Worm (Caenorhabditis elegans): ENCODE results near the gene R151.2.

The R151.2 gene

ce11 chrIII:7242988-7243387, 33.2 kb downstream of the R151.2 start, which contains the start of gene osm-10:
Gene osm-10 (plus strand): TSS chrIII:7243280.
- TF ChIP-seq lin-35 (GFP tag; optimal IDR thresholded peaks at IDR 0.05) (no peak), Y53F4B.3 (GFP tag; IDR thresholded peaks at IDR 0.05) (no peak), ama-1 (optimal IDR thresholded peaks at IDR 0.05) (no peak), ama-1 (GFP tag; optimal IDR thresholded peaks at IDR 0.05) (no peak), aptf-3 (GFP tag; IDR thresholded peaks at IDR 0.05) (no peak), B0019.2 (GFP tag; conservative IDR thresholded peaks at IDR 0.05) (no peak), lin-26 (GFP tag; IDR thresholded peaks at IDR 0.05) (no peak), pbrm-1 (GFP tag; IDR thresholded peaks at IDR 0.05) (no peak), bed-1 (GFP tag; IDR thresholded peaks at IDR 0.05) (no peak), nfya-1 (tag; optimal IDR thresholded peaks at IDR 0.05; ENCODE audit: borderline replicate concordance, insufficient read depth) (no peak), nfyb-1 (GFP tag; IDR thresholded peaks at IDR 0.05) (no peak), unc-130 (GFP tag; optimal IDR thresholded peaks at IDR 0.05) (no peak), tbp1 (GFP tag; optimal IDR thresholded peaks at IDR 0.05) (no peak), repo-1 (tag; optimal IDR thresholded peaks at IDR 0.05) (no peak), lag-1 (GFP tag; IDR thresholded peaks at IDR 0.05) (no peak), ceh-91 (GFP tag; IDR thresholded peaks at IDR 0.05) (no peak), B0035.1 (tag; optimal IDR thresholded peaks at IDR 0.05) (no peak), aptf-2 (GFP tag; conservative IDR thresholded peaks at IDR 0.05) (no peak)

ce11 chrIII:7246389-7246788, 36.6 kb downstream of the R151.2 start:
- TF ChIP-seq unc-62 (GFP tag; optimal IDR thresholded peaks at IDR 0.05) = no peak
- no peak for TF ChIP-seq ztf-28 (GFP tag; IDR thresholded peaks at IDR 0.05)
- no peak for TF ChIP-seq nfya-1 (tag; optimal IDR thresholded peaks at IDR 0.05; ENCODE audit: borderline replicate concordance, insufficient read depth)
- no peak for TF ChIP-seq madf-10 (tag; optimal IDR thresholded peaks at IDR 0.05)
- TF ChIP-seq mel-28 (tag; optimal IDR thresholded peaks at IDR 0.05; ENCODE audit: borderline replicate concordance) = no peak
- TF ChIP-seq nhr-179 (tag; optimal IDR thresholded peaks at IDR 0.05) = no peak
- TF ChIP-seq F33H1.4 (GFP tag; IDR thresholded peaks at IDR 0.05) = no peak
- TF ChIP-seq cebp-2 (GFP tag; IDR thresholded peaks at IDR 0.05) = no peak
- no peak for TF ChIP-seq dox-1 (GFP tag; IDR thresholded peaks at IDR 0.05)
- no peak for TF ChIP-seq let-607 (tag; optimal IDR thresholded peaks at IDR 0.05)
- TF ChIP-seq F49E8.2 (tag; optimal IDR thresholded peaks at IDR 0.05; ENCODE audit: insufficient read depth) = no peak
- no peak for TF ChIP-seq rpc-1 (optimal IDR thresholded peaks at IDR 0.05)
- no peak for TF ChIP-seq rpc-1 (tag; optimal IDR thresholded peaks at IDR 0.05)
- TF ChIP-seq ama-1 (optimal IDR thresholded peaks at IDR 0.05) = no peak
- TF ChIP-seq ama-1 (GFP tag; optimal IDR thresholded peaks at IDR 0.05) = no peak
- TF ChIP-seq ceh-58 (GFP tag; IDR thresholded peaks at IDR 0.05) = no peak
- no peak for TF ChIP-seq nhr-90 (tag; optimal IDR thresholded peaks at IDR 0.05)
- no peak for TF ChIP-seq zim-3 (tag; optimal IDR thresholded peaks at IDR 0.05)
- no peak for TF ChIP-seq Y67H2A.10 (GFP tag; conservative IDR thresholded peaks at IDR 0.05)
- TF ChIP-seq snpc-1.1 (tag; optimal IDR thresholded peaks at IDR 0.05; ENCODE audit: insufficient read depth) = no peak

- no peak for TF ChIP-seq sptf-2 (GFP tag; optimal IDR thresholded peaks at IDR 0.05)
- no peak for TF ChIP-seq dpff-1 (tag; optimal IDR thresholded peaks at IDR 0.05)
- TF ChIP-seq repo-1 (tag; optimal IDR thresholded peaks at IDR 0.05) = no peak
- TF ChIP-seq nfyb-1 (GFP tag; IDR thresholded peaks at IDR 0.05) = no peak
- TF ChIP-seq zim-3 (tag; optimal IDR thresholded peaks at IDR 0.05) = no peak
- TF ChIP-seq C06A6.2 (GFP tag; conservative IDR thresholded peaks at IDR 0.05) = no peak
- TF ChIP-seq him-1 (tag; optimal IDR thresholded peaks at IDR 0.05) = no peak
- TF ChIP-seq Y53G8AR.9 (GFP tag; conservative IDR thresholded peaks at IDR 0.05) = no peak
Measured at ce11 chrIII:7247740-7248139, 38.0 kb downstream of the R151.2 start, which contains the start of gene zmp-6. Gene zmp-6 (minus strand): TSS chrIII:7247840.

All from whole organism, young adult.